Fruit fly (Drosophila melanogaster): ENCODE results near the gene Apl.

Apl gene

DNA sequence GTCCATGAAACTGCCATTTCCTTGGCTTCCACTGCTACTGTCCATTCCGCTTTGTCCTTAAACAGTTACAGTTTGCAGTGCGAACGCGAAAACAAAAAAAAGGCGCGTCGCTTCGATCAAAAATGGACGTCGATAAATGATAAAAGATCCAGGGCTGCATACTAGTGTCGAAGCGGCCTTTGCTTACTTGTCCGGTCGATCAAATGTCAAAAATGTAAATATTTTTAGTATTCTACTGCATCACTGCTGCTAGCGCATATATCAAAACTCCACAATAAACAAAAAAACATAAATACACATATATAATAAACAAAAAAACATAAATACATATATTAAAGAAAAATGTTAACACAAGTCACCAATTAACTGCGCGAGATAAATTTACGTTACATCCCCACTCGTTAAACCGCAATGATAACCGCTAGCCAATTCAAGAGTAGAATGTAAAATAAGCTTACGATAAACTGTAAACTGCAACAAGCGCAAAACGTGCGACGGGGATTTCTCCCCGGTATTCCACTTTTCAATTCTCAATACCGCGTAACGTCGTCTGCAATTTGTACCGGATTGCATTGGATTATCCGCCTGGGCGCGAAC, at the start of gene Apl, which contains the start of gene spd-2 (continued):
- TF ChIP-seq Doc3 (GFP tag; IDR thresholded peaks at IDR 0.05; ENCODE audit: partially characterized antibody) (0 out of 3 replicates have a peak, but pooled peaks have one; percentile 39), CG12659 (GFP tag; optimal IDR thresholded peaks at IDR 0.05) (peak; percentile 45), CG5180 (GFP tag; optimal IDR thresholded peaks at IDR 0.05) (no peak), CoRest (tag; optimal IDR thresholded peaks at IDR 0.05) (peak; percentile 22), E2f2 (GFP tag; IDR thresholded peaks at IDR 0.05) (peak; percentile 75), amos (GFP tag; IDR thresholded peaks at IDR 0.05; ENCODE audit: partially characterized antibody) (peak; percentile 57), CG4617 (GFP tag; optimal IDR thresholded peaks at IDR 0.05; ENCODE audit: borderline replicate concordance) (peak; percentile 4), pzg (GFP tag; optimal IDR thresholded peaks at IDR 0.05) (peak; percentile 19), CG14860 (GFP tag; IDR thresholded peaks at IDR 0.05; ENCODE audit: partially characterized antibody) (peak; percentile 71; the same call in 2 of the 3 replicates), Dp (GFP tag; optimal IDR thresholded peaks at IDR 0.05) (peak; percentile 82), inv (GFP tag; IDR thresholded peaks at IDR 0.05; ENCODE audit: partially characterized antibody) (peak; percentile 19; the same call in 1 of the 2 replicates), BEAF-32 (GFP tag; optimal IDR thresholded peaks at IDR 0.05) (peak; percentile 28), phol (tag; optimal IDR thresholded peaks at IDR 0.05) (peak; percentile 90), Myb (GFP tag; optimal IDR thresholded peaks at IDR 0.05) (peak; percentile 18), Med (GFP tag) (peak; percentile 55), CG10267 (tag; optimal IDR thresholded peaks at IDR 0.05) (peak; percentile 19), CG17361 (GFP tag; IDR thresholded peaks at IDR 0.05) (0 out of 3 replicates have a peak, but pooled peaks have one; percentile 17), CG15601 (tag; optimal IDR thresholded peaks at IDR 0.05) (peak; percentile 2), CG16813 (GFP tag; IDR thresholded peaks at IDR 0.05; ENCODE audit: partially characterized antibody) (peak; percentile 61), stwl (tag; optimal IDR thresholded peaks at IDR 0.05) (peak; percentile 27), YL-1 (GFP tag; optimal IDR thresholded peaks at IDR 0.05) (peak; percentile 20), slp2 (GFP tag; optimal IDR thresholded peaks at IDR 0.05) (no peak), ems (GFP tag; optimal IDR thresholded peaks at IDR 0.05) (no peak), CG7928 (GFP tag; optimal IDR thresholded peaks at IDR 0.05) (peak; percentile 85), CG17186 (GFP tag; optimal IDR thresholded peaks at IDR 0.05) (peak; percentile 30), CTCF (GFP tag; optimal IDR thresholded peaks at IDR 0.05) (peak; percentile 68), Nf-YC (tag; optimal IDR thresholded peaks at IDR 0.05) (no peak), hb (GFP tag; IDR thresholded peaks at IDR 0.05; ENCODE audit: partially characterized antibody) (peak; percentile 68; the same call in 2 of the 3 replicates)

DNA sequence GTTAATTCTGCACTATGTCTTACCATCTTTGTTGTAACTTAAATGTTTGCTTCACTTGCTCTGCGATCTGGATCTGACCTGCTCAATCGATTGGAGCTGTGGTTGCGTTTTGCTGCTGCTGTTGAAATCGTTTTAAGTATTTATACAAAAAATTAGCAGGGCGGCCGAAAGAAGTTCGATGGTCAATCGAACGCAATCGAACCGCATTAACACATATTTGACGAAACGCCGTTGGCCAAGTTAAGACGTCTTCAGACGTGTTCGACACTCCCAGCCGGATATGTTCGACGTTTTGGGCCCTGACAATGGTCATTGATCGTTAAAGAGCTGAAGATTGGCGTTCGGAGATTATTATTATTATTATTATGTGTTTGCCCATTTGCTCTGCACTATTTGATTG, 49.5 kb upstream of the Apl start, which contains the start of gene CG13033:
Gene CG13033 (minus strand): TSS at position 118 of the 400 bp plus-strand sequence.
- TF ChIP-seq CG8478 (optimal IDR thresholded peaks at IDR 0.05), result no peak
- TF ChIP-seq Jarid2 (GFP tag; optimal IDR thresholded peaks at IDR 0.05), result no peak
- peak; percentile 96 for TF ChIP-seq CG5180 (GFP tag; optimal IDR thresholded peaks at IDR 0.05)
- TF ChIP-seq CG12236 (GFP tag; optimal IDR thresholded peaks at IDR 0.05), result no peak
- no peak for TF ChIP-seq hth (optimal IDR thresholded peaks at IDR 0.05)
- no peak for TF ChIP-seq crol (GFP tag; IDR thresholded peaks at IDR 0.05)
- no peak for TF ChIP-seq klu (GFP tag; IDR thresholded peaks at IDR 0.05)

DNA sequence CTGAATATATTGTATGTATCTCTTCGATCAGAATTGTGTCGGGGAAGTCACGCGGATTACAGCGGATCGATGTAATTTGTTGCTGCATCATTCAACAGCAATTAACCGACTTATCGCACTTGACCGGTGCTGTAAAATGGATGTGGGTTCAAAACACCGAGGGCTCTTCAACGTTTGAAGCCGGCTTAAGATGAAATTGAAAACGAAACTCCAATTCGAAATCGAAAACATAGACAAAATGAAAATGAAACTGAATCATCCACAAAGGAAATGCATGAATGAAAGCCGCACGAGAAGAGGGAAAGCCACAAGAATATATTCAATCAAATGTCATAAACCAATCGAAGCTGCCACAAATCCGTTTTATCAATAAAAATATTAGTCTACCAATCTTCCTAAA, 48.8 kb upstream of the Apl start:
- TF ChIP-seq oc (tag; optimal IDR thresholded peaks at IDR 0.05) (peak; percentile 0), CG14014 (GFP tag; IDR thresholded peaks at IDR 0.05) (no peak), Blimp-1 (GFP tag; optimal IDR thresholded peaks at IDR 0.05) (peak; percentile 93)

Measured in whole organism, embryonic.